Worm (Caenorhabditis elegans): ENCODE results near the gene F02D10.6.
A peak's percentile ranks its signal among the peaks of the same experiment; 100 is the strongest.

Gene F02D10.6

DNA sequence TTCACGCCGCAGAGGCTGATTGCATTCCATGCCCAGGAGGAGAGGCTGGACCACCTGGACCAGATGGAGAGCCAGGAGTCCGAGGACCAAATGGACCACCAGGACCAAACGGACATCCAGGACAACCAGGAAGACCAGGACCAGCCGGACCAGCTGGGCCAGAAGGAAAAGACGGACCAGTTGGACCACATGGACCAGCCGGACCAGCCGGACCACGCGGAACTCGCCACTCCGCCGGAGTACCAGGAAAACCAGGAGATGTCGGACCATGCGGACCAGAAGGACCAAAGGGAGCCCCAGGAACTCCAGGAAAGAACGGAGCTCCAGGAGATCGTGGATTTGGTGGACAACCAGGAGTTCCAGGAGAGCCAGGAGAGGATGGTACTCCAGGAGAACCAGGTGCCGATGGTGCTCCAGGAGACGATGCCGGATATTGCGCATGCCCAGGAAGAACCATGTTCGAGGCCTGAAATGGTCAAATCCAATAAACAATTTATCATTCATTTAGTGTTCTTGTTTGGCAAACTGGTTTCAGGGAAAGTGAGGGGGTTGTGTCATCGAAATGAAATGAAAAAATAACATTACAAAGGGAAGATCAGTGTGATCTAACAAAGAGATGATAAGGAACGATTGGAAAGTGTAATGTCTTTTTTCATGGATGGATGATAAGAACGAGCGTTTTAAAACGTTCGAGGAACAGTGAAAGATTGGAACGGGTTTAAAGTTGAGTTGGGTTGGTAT lies 18.6 kb upstream of the F02D10.6 start:
- TF ChIP-seq ceh-14 (tag; optimal IDR thresholded peaks at IDR 0.05), result no peak
- TF ChIP-seq hlh-6 (tag; optimal IDR thresholded peaks at IDR 0.05), result peak; percentile 73

DNA sequence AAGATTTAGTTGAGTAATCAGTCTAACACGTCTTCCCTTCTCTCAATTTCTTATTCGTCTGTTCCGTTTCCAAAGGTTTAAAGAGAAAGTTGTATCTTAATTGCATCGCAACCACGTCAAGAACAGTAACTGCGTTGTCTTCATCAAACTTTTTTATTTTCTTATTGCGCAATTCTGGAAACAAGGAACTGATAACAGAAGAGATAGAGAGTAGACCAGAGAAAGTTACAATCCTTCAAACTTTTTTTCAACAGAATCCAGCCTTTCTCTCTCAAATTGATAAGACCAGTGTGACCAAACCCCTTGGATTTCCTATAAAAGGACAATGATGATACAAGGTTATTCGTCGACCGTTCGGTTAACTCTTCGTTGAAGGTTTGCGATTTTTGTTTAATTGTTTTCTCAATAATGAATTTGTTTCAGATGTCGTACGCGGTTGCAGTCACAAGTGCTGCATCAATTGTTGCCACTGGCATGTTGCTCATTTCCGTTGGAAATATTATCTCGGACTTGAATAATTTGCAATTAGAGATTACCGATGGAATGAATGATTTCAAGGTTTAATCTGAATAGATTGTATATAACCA lies 17.7 kb upstream of the F02D10.6 start, which contains the start of gene col-184:
Gene col-184 (plus strand): TSS at position 409 of the 587 bp plus-strand sequence.
- no peak for TF ChIP-seq syd-9 (tag; optimal IDR thresholded peaks at IDR 0.05)

DNA sequence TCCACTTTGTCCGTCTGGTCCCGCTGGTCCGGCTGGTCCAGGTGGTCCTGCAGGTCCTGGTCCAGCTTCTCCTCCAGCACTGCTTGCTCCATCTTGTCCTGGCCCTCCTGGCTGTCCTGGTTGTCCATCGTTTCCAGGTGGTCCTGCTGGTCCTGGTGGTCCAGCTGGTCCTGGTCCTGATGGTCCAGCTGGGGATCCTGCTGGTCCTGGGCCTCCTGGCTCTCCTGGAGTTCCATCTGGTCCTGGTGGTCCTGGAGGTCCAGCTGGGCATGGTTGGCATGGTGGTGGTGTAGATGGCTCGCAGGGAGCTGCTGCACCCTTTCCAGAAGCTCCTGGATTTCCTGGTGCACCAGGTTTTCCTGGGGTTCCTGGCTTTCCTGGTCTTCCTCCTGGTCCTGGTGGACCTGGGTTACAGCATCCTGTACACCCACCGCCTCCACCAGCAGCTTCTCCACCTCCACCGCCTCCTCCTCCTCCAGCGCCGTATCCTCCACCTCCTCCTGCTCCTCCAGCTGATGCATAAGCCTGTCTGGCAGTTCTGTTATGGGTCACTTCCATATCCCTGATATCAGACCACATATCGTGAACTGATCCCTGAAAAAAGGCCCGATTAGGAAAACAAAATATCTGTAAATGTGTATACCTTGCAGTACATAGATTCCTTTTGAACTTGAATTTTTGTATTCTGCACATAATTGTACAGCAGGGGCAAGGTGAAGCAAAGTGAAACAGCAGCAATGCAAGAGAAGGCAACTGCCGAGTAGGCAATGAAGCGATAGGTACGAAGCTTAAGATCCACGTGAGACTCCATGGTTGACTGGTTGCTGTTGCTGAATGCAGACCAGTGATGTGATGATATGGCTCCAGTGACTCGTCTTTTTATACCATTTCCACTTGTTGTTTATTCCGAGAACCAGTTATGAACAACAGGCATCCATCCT lies 15.7 kb upstream of the F02D10.6 start, which contains the start of gene col-183:
Gene col-183 (minus strand): TSS at position 839 of the 941 bp plus-strand sequence.
- TF ChIP-seq ceh-45 (GFP tag; IDR thresholded peaks at IDR 0.05) (no peak), elt-4 (tag; optimal IDR thresholded peaks at IDR 0.05) (peak; percentile 71), pqm-1 (tag; optimal IDR thresholded peaks at IDR 0.05) (no peak), pax-1 (tag; optimal IDR thresholded peaks at IDR 0.05) (no peak), ttx-3 (tag; optimal IDR thresholded peaks at IDR 0.05) (no peak), ceh-9 (tag; optimal IDR thresholded peaks at IDR 0.05) (peak; percentile 33)

DNA sequence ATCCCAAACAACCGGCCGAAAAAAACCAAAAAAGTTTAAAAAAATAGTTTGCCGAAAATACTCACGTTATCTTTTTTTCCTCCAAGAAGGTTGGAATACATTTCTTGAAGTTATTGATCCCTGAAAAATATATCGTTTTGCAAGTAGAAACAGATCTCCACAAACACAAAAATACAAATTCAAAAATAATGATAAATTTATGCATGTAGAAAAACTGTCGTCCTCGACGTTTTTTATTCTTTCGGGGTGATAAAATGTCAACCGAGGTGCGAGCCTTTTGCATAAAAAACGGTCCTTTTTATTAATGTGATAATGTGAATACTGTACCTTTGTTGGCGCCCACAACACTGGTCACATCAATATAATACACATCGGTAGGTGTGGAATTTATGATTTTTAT lies 12.3 kb upstream of the F02D10.6 start, which contains the start of gene F02D10.2:
Gene F02D10.2 (minus strand): TSS at position 101 of the 400 bp plus-strand sequence.
- no peak for TF ChIP-seq ceh-22 (tag; optimal IDR thresholded peaks at IDR 0.05)
- no peak for TF ChIP-seq mec-3 (tag; optimal IDR thresholded peaks at IDR 0.05; ENCODE audit: borderline replicate concordance)
- TF ChIP-seq ceh-48 (tag; optimal IDR thresholded peaks at IDR 0.05), result no peak
- TF ChIP-seq sox-4 (tag; optimal IDR thresholded peaks at IDR 0.05), result no peak
- no peak for TF ChIP-seq hlh-15 (tag; optimal IDR thresholded peaks at IDR 0.05)
- no peak for TF ChIP-seq elt-4 (tag; optimal IDR thresholded peaks at IDR 0.05)
- no peak for TF ChIP-seq fkh-6 (tag; optimal IDR thresholded peaks at IDR 0.05)
- TF ChIP-seq C08G9.2 (tag; optimal IDR thresholded peaks at IDR 0.05), result no peak
- TF ChIP-seq zip-5 (tag; optimal IDR thresholded peaks at IDR 0.05), result no peak
- TF ChIP-seq ceh-31 (tag; optimal IDR thresholded peaks at IDR 0.05), result no peak
- TF ChIP-seq pat-9 (tag; optimal IDR thresholded peaks at IDR 0.05), result no peak
- no peak for TF ChIP-seq hlh-13 (GFP tag; optimal IDR thresholded peaks at IDR 0.05)
- no peak for TF ChIP-seq ceh-45 (GFP tag; IDR thresholded peaks at IDR 0.05)
- TF ChIP-seq ceh-2 (tag; optimal IDR thresholded peaks at IDR 0.05), result no peak

DNA sequence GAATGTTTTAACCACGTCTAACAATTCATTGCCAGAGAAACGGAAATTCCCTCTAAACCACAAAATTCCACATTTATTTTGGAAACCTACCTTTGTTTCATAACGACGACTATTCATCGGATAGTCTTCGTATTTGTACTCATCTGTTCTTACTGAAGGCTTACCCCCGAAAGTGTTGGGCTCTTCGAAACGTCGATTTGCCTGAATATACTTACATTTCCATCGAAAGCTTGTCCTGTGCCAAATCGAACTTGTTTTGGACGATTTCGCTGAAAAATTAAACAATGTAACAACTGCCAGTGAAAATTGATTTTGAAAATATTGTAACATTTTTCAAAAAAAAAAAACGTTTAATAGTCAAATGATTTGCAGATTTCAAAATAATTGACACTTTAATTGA lies 11.0 kb upstream of the F02D10.6 start, which contains the start of gene F02D10.3:
Gene F02D10.3 (minus strand): TSS at position 101 of the 400 bp plus-strand sequence.
- no peak for TF ChIP-seq ahr-1 (tag; optimal IDR thresholded peaks at IDR 0.05)
- no peak for TF ChIP-seq zip-5 (tag; optimal IDR thresholded peaks at IDR 0.05)
- TF ChIP-seq ceh-6 (GFP tag; optimal IDR thresholded peaks at IDR 0.05), result no peak
- no peak for TF ChIP-seq ttx-3 (tag; optimal IDR thresholded peaks at IDR 0.05)
- TF ChIP-seq unc-42 (tag; optimal IDR thresholded peaks at IDR 0.05), result no peak
- no peak for TF ChIP-seq rnt-1 (tag; optimal IDR thresholded peaks at IDR 0.05)
- no peak for TF ChIP-seq syd-9 (tag; optimal IDR thresholded peaks at IDR 0.05)
- TF ChIP-seq K09A11.1 (tag; optimal IDR thresholded peaks at IDR 0.05; ENCODE audit: insufficient read depth), result no peak
- no peak for TF ChIP-seq ceh-19 (GFP tag; optimal IDR thresholded peaks at IDR 0.05)
- no peak for TF ChIP-seq C08G9.2 (tag; optimal IDR thresholded peaks at IDR 0.05)
- TF ChIP-seq elt-4 (tag; optimal IDR thresholded peaks at IDR 0.05), result no peak
- no peak for TF ChIP-seq ceh-31 (tag; optimal IDR thresholded peaks at IDR 0.05)
- no peak for TF ChIP-seq pat-9 (tag; optimal IDR thresholded peaks at IDR 0.05)
- no peak for TF ChIP-seq dmd-4 (tag; optimal IDR thresholded peaks at IDR 0.05; ENCODE audit: borderline replicate concordance)
- TF ChIP-seq lin-11 (tag; optimal IDR thresholded peaks at IDR 0.05), result no peak
- TF ChIP-seq pros-1 (tag; optimal IDR thresholded peaks at IDR 0.05), result no peak
- TF ChIP-seq ceh-14 (tag; optimal IDR thresholded peaks at IDR 0.05), result no peak
- no peak for TF ChIP-seq unc-3 (GFP tag; conservative IDR thresholded peaks at IDR 0.05)
- TF ChIP-seq unc-3 (tag; optimal IDR thresholded peaks at IDR 0.05), result no peak
- TF ChIP-seq ceh-34 (tag; optimal IDR thresholded peaks at IDR 0.05), result no peak
- TF ChIP-seq hlh-15 (tag; optimal IDR thresholded peaks at IDR 0.05), result no peak
